Worm (Caenorhabditis elegans) whole organism, L3 larva: ENCODE data around the gene T26C5.5.

Experiments used
- R02D3.7 ChIP-seq: fragments of 150-350 bp; optimal IDR thresholded peaks from 2 replicates; lab custom pipeline; 2014; ENCODE audit warnings: missing biosample characterization, missing genetic modification characterization
- aly-2 ChIP-seq: fragments of 150-350 bp; optimal IDR thresholded peaks from 2 replicates; lab custom pipeline; 2014; ENCODE audit warnings: missing biosample characterization, missing genetic modification characterization
- ama-1 ChIP-seq: fragments of 150-350 bp; optimal IDR thresholded peaks from 2 replicates; lab custom pipeline; 2018
- ceh-16 ChIP-seq: sonication (generic microtip); optimal IDR thresholded peaks from 2 replicates; lab custom pipeline; 2017; ENCODE audit warnings: missing biosample characterization, missing genetic modification characterization
- ceh-28 ChIP-seq: fragments of 150-350 bp; optimal IDR thresholded peaks from 2 replicates; lab custom pipeline; 2014; ENCODE audit warnings: missing biosample characterization, missing genetic modification reagents, missing genetic modification characterization
- ceh-82 ChIP-seq: fragments of 150-350 bp; optimal IDR thresholded peaks from 2 replicates; lab custom pipeline; 2014; ENCODE audit warnings: missing biosample characterization, missing genetic modification characterization
- ceh-9 ChIP-seq: sonication (generic microtip); optimal IDR thresholded peaks from 2 replicates; lab custom pipeline; 2018; ENCODE audit warnings: missing biosample characterization, missing genetic modification characterization
- egl-27 ChIP-seq: sonication (generic microtip); optimal IDR thresholded peaks from 4 replicates; lab custom pipeline; 2017; ENCODE audit warnings: missing biosample characterization, missing genetic modification reagents, missing genetic modification characterization
- egl-5 ChIP-seq: fragments of 150-350 bp; optimal IDR thresholded peaks from 2 replicates; lab custom pipeline; 2017; ENCODE audit warnings: missing biosample characterization, missing genetic modification reagents, missing genetic modification characterization, inconsistent platforms
- elt-1 ChIP-seq: fragments of 150-350 bp; optimal IDR thresholded peaks from 2 replicates; lab custom pipeline; 2014; ENCODE audit warnings: missing biosample characterization, missing genetic modification characterization
- elt-2 ChIP-seq: sonication (generic microtip); optimal IDR thresholded peaks from 2 replicates; lab custom pipeline; 2016; ENCODE audit warnings: missing genetic modification reagents, mild to moderate bottlenecking, missing genetic modification characterization, missing compliant biosample characterization
- elt-3 ChIP-seq, 3 experiments: fragments of 150-350 bp in 1 of 3; sonication (generic microtip) in 2 of 3; optimal IDR thresholded peaks; 2 replicates in 2 of 3; 4 replicates in 1 of 3; lab custom pipeline; 2014 to 2017; ENCODE audit warnings: missing biosample characterization in 3 of 3, missing genetic modification characterization in 3 of 3
- eor-1 ChIP-seq, 2 experiments: fragments of 150-350 bp; optimal IDR thresholded peaks; 2 replicates each; lab custom pipeline; 2014 to 2018; ENCODE audit warnings: missing biosample characterization in 2 of 2, missing genetic modification characterization in 2 of 2
- fkh-10 ChIP-seq: sonication (generic microtip); optimal IDR thresholded peaks from 2 replicates; lab custom pipeline; 2017; ENCODE audit warnings: missing biosample characterization, missing genetic modification reagents, missing genetic modification characterization
- fkh-2 ChIP-seq: fragments of 150-350 bp; optimal IDR thresholded peaks from 2 replicates; lab custom pipeline; 2014; ENCODE audit warnings: missing biosample characterization, missing genetic modification reagents, missing genetic modification characterization
- fos-1 ChIP-seq: fragments of 150-350 bp; optimal IDR thresholded peaks from 2 replicates; lab custom pipeline; 2014; ENCODE audit warnings: missing biosample characterization, missing genetic modification characterization
- hmg-11 ChIP-seq: sonication (generic microtip); optimal IDR thresholded peaks from 2 replicates; lab custom pipeline; 2016; ENCODE audit warnings: missing genetic modification characterization, missing compliant biosample characterization
- jun-1 ChIP-seq: fragments of 150-350 bp; optimal IDR thresholded peaks from 2 replicates; lab custom pipeline; 2014; ENCODE audit warnings: missing biosample characterization, missing genetic modification reagents, missing genetic modification characterization
- lin-15B ChIP-seq: fragments of 150-350 bp; optimal IDR thresholded peaks from 2 replicates; lab custom pipeline; 2014; ENCODE audit warnings: missing biosample characterization, missing genetic modification characterization
- lin-39 ChIP-seq: fragments of 150-350 bp; optimal IDR thresholded peaks from 2 replicates; lab custom pipeline; 2018; ENCODE audit warnings: missing biosample characterization, missing genetic modification reagents, missing genetic modification characterization
- lsy-12 ChIP-seq: sonication (generic microtip); optimal IDR thresholded peaks from 2 replicates; lab custom pipeline; 2016; ENCODE audit warnings: mild to moderate bottlenecking, missing genetic modification characterization, missing compliant biosample characterization
- mdl-1 ChIP-seq: fragments of 150-350 bp; optimal IDR thresholded peaks from 2 replicates; lab custom pipeline; 2014; ENCODE audit warnings: missing biosample characterization, missing genetic modification characterization
- nfya-1 ChIP-seq: sonication (generic microtip); optimal IDR thresholded peaks from 2 replicates; lab custom pipeline; 2017; ENCODE audit warnings: missing genetic modification characterization, mild to moderate bottlenecking, missing compliant biosample characterization, antibody characterized with exemption, moderate library complexity; ENCODE audit not compliant: insufficient read depth
- nhr-11 ChIP-seq: fragments of 150-350 bp; optimal IDR thresholded peaks from 2 replicates; lab custom pipeline; 2014; ENCODE audit warnings: missing biosample characterization, missing genetic modification characterization
- nhr-12 ChIP-seq: fragments of 150-350 bp; optimal IDR thresholded peaks from 2 replicates; lab custom pipeline; 2014; ENCODE audit warnings: missing biosample characterization, missing genetic modification characterization
- nhr-23 ChIP-seq: fragments of 150-350 bp; optimal IDR thresholded peaks from 2 replicates; lab custom pipeline; 2014; ENCODE audit warnings: missing biosample characterization, missing genetic modification reagents, missing genetic modification characterization
- nhr-237 ChIP-seq: fragments of 150-350 bp; optimal IDR thresholded peaks from 2 replicates; lab custom pipeline; 2014; ENCODE audit warnings: missing biosample characterization, missing genetic modification characterization
- nhr-25 ChIP-seq: sonication (generic microtip); optimal IDR thresholded peaks from 2 replicates; lab custom pipeline; 2017; ENCODE audit warnings: missing biosample characterization, missing genetic modification characterization
- nhr-28 ChIP-seq: fragments of 150-350 bp; optimal IDR thresholded peaks from 2 replicates; lab custom pipeline; 2014; ENCODE audit warnings: missing biosample characterization, missing genetic modification characterization
- nhr-43 ChIP-seq: sonication (generic microtip); optimal IDR thresholded peaks from 2 replicates; lab custom pipeline; 2016; ENCODE audit warnings: mild to moderate bottlenecking, missing genetic modification characterization, missing compliant biosample characterization; ENCODE audit not compliant: poor library complexity, severe bottlenecking
- nhr-67 ChIP-seq: fragments of 150-350 bp; optimal IDR thresholded peaks from 2 replicates; lab custom pipeline; 2014; ENCODE audit warnings: missing biosample characterization, missing genetic modification characterization
- nhr-76 ChIP-seq: fragments of 150-350 bp; sonication (generic microtip); optimal IDR thresholded peaks from 5 replicates; lab custom pipeline; 2014; ENCODE audit warnings: missing biosample characterization, missing genetic modification characterization
- pha-4 ChIP-seq: fragments of 150-350 bp; optimal IDR thresholded peaks from 2 replicates; lab custom pipeline; 2014; ENCODE audit warnings: missing biosample characterization, missing genetic modification reagents, missing genetic modification characterization
- pqm-1 ChIP-seq: fragments of 150-350 bp; optimal IDR thresholded peaks from 2 replicates; lab custom pipeline; 2017; ENCODE audit warnings: missing biosample characterization, missing genetic modification characterization, inconsistent platforms
- sea-2 ChIP-seq: fragments of 150-350 bp; sonication (generic microtip); optimal IDR thresholded peaks from 4 replicates; lab custom pipeline; 2014; ENCODE audit warnings: missing biosample characterization, missing genetic modification reagents, missing genetic modification characterization
- skn-1 ChIP-seq: fragments of 150-350 bp; optimal IDR thresholded peaks from 2 replicates; lab custom pipeline; 2014; ENCODE audit warnings: missing biosample characterization, missing genetic modification characterization
- snpc-4 ChIP-seq: fragments of 150-350 bp; optimal IDR thresholded peaks from 2 replicates; lab custom pipeline; 2014; ENCODE audit warnings: missing biosample characterization, missing genetic modification characterization
- tbx-2 ChIP-seq: sonication (generic microtip); optimal IDR thresholded peaks from 2 replicates; lab custom pipeline; 2016; ENCODE audit warnings: mild to moderate bottlenecking, missing genetic modification characterization, missing compliant biosample characterization
- unc-62 ChIP-seq: fragments of 150-350 bp; sonication (generic microtip); optimal IDR thresholded peaks from 4 replicates; lab custom pipeline; 2014; ENCODE audit warnings: missing biosample characterization, missing genetic modification reagents, missing genetic modification characterization
- zag-1 ChIP-seq: fragments of 150-350 bp; optimal IDR thresholded peaks from 2 replicates; lab custom pipeline; 2014; ENCODE audit warnings: missing biosample characterization, missing genetic modification characterization
- ztf-11 ChIP-seq: fragments of 150-350 bp; optimal IDR thresholded peaks from 2 replicates; lab custom pipeline; 2014; ENCODE audit warnings: missing biosample characterization, missing genetic modification characterization
- ztf-4 ChIP-seq: fragments of 150-350 bp; optimal IDR thresholded peaks from 2 replicates; lab custom pipeline; 2014; ENCODE audit warnings: missing biosample characterization, missing genetic modification characterization

T26C5.5 gene

ce11 chrII:9283668-9284357 lies 37.3 kb upstream of the T26C5.5 start (continued):
- TF ChIP-seq nhr-237 (tag; lab: Kevin White, UChicago) (no peak), nhr-76 (tag; lab: Kevin White, UChicago) (no peak), nhr-28 (no peak), nhr-12 (no peak), elt-2 (tag; lab: Kevin White, UChicago) (peak; percentile 89), ztf-11 (tag; lab: Kevin White, UChicago) (no peak), elt-3 (tag; optimal IDR thresholded peaks at IDR 0.05; lab: Kevin White, UChicago) (peak in 1 of 3 experiments; percentile 51), skn-1 (peak; percentile 70), sea-2 (GFP tag; lab: Kevin White, UChicago) (no peak), mdl-1 (tag; lab: Kevin White, UChicago) (peak; percentile 82), nhr-67 (tag; lab: Kevin White, UChicago) (no peak), ceh-82 (tag; lab: Kevin White, UChicago) (no peak), nhr-25 (tag; lab: Kevin White, UChicago) (peak; percentile 62), jun-1 (tag; lab: Kevin White, UChicago) (peak; percentile 72), fkh-10 (no peak), fos-1 (tag; lab: Kevin White, UChicago) (peak; percentile 74), pqm-1 (tag; lab: Kevin White, UChicago) (peak; percentile 75), elt-1 (tag; lab: Kevin White, UChicago) (peak; percentile 32), snpc-4 (tag; lab: Kevin White, UChicago) (no peak)

ce11 chrII:9282787-9283186 lies 36.2 kb upstream of the T26C5.5 start:
- no peak for TF ChIP-seq eor-1 (tag; optimal IDR thresholded peaks at IDR 0.05; lab: Kevin White, UChicago)
- peak; percentile 87 for TF ChIP-seq unc-62 (GFP tag; lab: Kevin White, UChicago)
- TF ChIP-seq zag-1 (tag; lab: Kevin White, UChicago): no peak
- peak; percentile 99 for TF ChIP-seq hmg-11 (tag; lab: Kevin White, UChicago)
- TF ChIP-seq nhr-237 (tag; lab: Kevin White, UChicago): no peak
- TF ChIP-seq pqm-1 (tag; lab: Kevin White, UChicago): peak; percentile 95
- TF ChIP-seq tbx-2: peak; percentile 78
- no peak for TF ChIP-seq ceh-16 (tag; lab: Kevin White, UChicago)
- peak; percentile 64 for TF ChIP-seq ztf-4
- peak; percentile 56 for TF ChIP-seq egl-5 (tag; lab: Kevin White, UChicago)
- TF ChIP-seq jun-1 (tag; lab: Kevin White, UChicago): peak; percentile 93
- TF ChIP-seq lin-15B (tag; lab: Kevin White, UChicago): peak; percentile 88
- peak; percentile 78 for TF ChIP-seq fos-1 (tag; lab: Kevin White, UChicago)
- TF ChIP-seq elt-2 (tag; lab: Kevin White, UChicago): peak; percentile 88
- peak; percentile 15 for TF ChIP-seq elt-1 (tag; lab: Kevin White, UChicago)
- peak; percentile 64 for TF ChIP-seq mdl-1 (tag; lab: Kevin White, UChicago)
- peak; percentile 96 for TF ChIP-seq lin-39 (tag; lab: Kevin White, UChicago)
- peak; percentile 13 for TF ChIP-seq egl-27 (tag; lab: Kevin White, UChicago)
- TF ChIP-seq ztf-11 (tag; lab: Kevin White, UChicago): peak; percentile 32
- peak; percentile 97 for TF ChIP-seq nfya-1 (tag; lab: Kevin White, UChicago)
- TF ChIP-seq nhr-43: peak; percentile 81
- peak; percentile 16 for TF ChIP-seq aly-2 (tag; lab: Kevin White, UChicago)
- peak; percentile 88 for TF ChIP-seq nhr-11
- peak; percentile 51 for TF ChIP-seq R02D3.7 (tag; lab: Kevin White, UChicago)
- TF ChIP-seq ama-1 (lab: Kevin White, UChicago): peak; percentile 91
- peak; percentile 94 for TF ChIP-seq ceh-28 (tag; lab: Kevin White, UChicago)
- TF ChIP-seq nhr-25 (tag; lab: Kevin White, UChicago): peak; percentile 97
- peak in 1 of 3 experiments; percentile 62 for TF ChIP-seq elt-3 (tag; optimal IDR thresholded peaks at IDR 0.05; lab: Kevin White, UChicago)
- TF ChIP-seq ceh-9 (tag; lab: Kevin White, UChicago): no peak
- TF ChIP-seq nhr-23 (tag; lab: Kevin White, UChicago): peak; percentile 90
- peak; percentile 28 for TF ChIP-seq snpc-4 (tag; lab: Kevin White, UChicago)
- peak; percentile 64 for TF ChIP-seq skn-1
- TF ChIP-seq lsy-12 (tag; lab: Kevin White, UChicago): peak; percentile 96
- no peak for TF ChIP-seq nhr-12
- TF ChIP-seq fkh-2: no peak
- peak; percentile 90 for TF ChIP-seq pha-4 (tag; lab: Kevin White, UChicago)
- TF ChIP-seq fkh-10: peak; percentile 61
- TF ChIP-seq nhr-67 (tag; lab: Kevin White, UChicago): no peak
